Worm (Caenorhabditis elegans): ENCODE results near the gene ugt-53.

The ugt-53 gene

DNA sequence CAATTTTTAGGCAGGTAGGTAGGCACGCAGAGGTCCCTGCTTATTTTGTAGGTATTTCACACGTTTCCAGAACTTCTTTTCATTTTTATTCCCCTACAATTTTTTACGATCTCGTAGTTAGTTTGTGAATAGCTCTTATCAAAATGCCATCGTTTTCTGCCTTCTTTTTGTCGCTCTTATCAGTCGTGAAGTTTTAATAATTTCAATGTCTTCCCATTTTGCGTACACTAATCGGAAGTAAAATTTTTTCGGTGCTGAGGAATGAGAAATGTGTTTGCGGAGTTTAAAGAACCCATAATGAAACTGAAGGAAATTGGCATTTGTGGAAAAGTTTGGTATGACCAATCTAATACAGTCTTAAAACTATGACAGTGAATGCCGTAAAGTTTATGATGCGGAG is 31.2 kb downstream of the ugt-53 start:
- TF ChIP-seq mab-5 (tag; optimal IDR thresholded peaks at IDR 0.05) = no peak

- TF ChIP-seq elt-3 (tag; optimal IDR thresholded peaks at IDR 0.05) = no peak
- TF ChIP-seq nhr-28 (tag; optimal IDR thresholded peaks at IDR 0.05) = no peak
- TF ChIP-seq snpc-4 (tag; optimal IDR thresholded peaks at IDR 0.05) = no peak
- TF ChIP-seq flh-1 (GFP tag; optimal IDR thresholded peaks at IDR 0.05) = no peak
Measured at ce11 chrV:2881016-2881415, 31.9 kb downstream of the ugt-53 start, which contains the start of gene ifc-1. ifc-1 (plus strand) TSS chrV:2881393.

ce11 chrV:2881565-2881964 is 32.4 kb downstream of the ugt-53 start:
- TF ChIP-seq ceh-43 (GFP tag; optimal IDR thresholded peaks at IDR 0.05) (no peak), mls-2 (tag; optimal IDR thresholded peaks at IDR 0.05) (no peak), unc-62 (GFP tag; optimal IDR thresholded peaks at IDR 0.05) (no peak), drap-1 (GFP tag; optimal IDR thresholded peaks at IDR 0.05) (no peak), bed-3 (GFP tag; optimal IDR thresholded peaks at IDR 0.05) (no peak), mab-5 (tag; optimal IDR thresholded peaks at IDR 0.05) (no peak), nhr-76 (tag; optimal IDR thresholded peaks at IDR 0.05) (no peak), unc-39 (tag; optimal IDR thresholded peaks at IDR 0.05) (no peak), blmp-1 (tag; optimal IDR thresholded peaks at IDR 0.05) (no peak), mep-1 (tag; optimal IDR thresholded peaks at IDR 0.05) (no peak), nhr-12 (tag; optimal IDR thresholded peaks at IDR 0.05) (no peak), hlh-1 (tag; optimal IDR thresholded peaks at IDR 0.05) (no peak), zip-8 (tag; optimal IDR thresholded peaks at IDR 0.05) (no peak), nhr-237 (tag; optimal IDR thresholded peaks at IDR 0.05) (no peak), ham-2 (GFP tag; optimal IDR thresholded peaks at IDR 0.05) (no peak), nhr-2 (tag; optimal IDR thresholded peaks at IDR 0.05) (no peak), unc-120 (tag; optimal IDR thresholded peaks at IDR 0.05; ENCODE audit: poor library complexity, severe bottlenecking) (no peak), lsy-2 (tag; optimal IDR thresholded peaks at IDR 0.05) (no peak)

- no peak for TF ChIP-seq nhr-237 (tag; optimal IDR thresholded peaks at IDR 0.05)
- TF ChIP-seq elt-3 (tag; optimal IDR thresholded peaks at IDR 0.05) = no peak
- TF ChIP-seq nhr-2 (tag; optimal IDR thresholded peaks at IDR 0.05) = no peak
- no peak for TF ChIP-seq lin-13 (tag; optimal IDR thresholded peaks at IDR 0.05)
- TF ChIP-seq cnd-1 (tag; optimal IDR thresholded peaks at IDR 0.05) = no peak
- TF ChIP-seq ceh-83 (GFP tag; optimal IDR thresholded peaks at IDR 0.05) = no peak
- no peak for TF ChIP-seq pha-4 (tag; optimal IDR thresholded peaks at IDR 0.05)
- no peak for TF ChIP-seq blmp-1 (tag; optimal IDR thresholded peaks at IDR 0.05)
Measured at ce11 chrV:2883097-2883496, 34.0 kb downstream of the ugt-53 start.

DNA sequence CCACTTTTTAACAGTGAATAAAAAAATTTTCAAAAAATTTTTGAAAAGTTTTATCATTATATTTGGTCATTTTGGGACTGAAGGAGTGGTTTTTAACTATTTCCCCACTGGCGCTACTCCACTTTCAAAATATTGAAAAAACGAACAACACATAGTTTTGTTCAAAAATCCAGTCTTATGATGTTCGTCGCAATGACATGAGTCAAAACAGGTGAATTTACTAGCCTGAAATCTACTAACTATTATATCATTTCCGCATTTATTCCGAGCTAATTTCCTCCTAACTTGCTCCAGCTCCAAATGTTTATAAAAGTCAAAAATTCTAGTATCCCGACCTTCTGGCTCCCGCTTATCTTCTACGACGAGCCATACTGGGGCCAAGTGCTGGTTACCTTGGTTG is 35.3 kb downstream of the ugt-53 start, which contains the start of gene sre-24:
Gene sre-24, plus strand, starts transcription at position 301 of the 400 bp plus-strand sequence.
- TF ChIP-seq sptf-1 (tag; optimal IDR thresholded peaks at IDR 0.05) (no peak), bed-3 (GFP tag; optimal IDR thresholded peaks at IDR 0.05) (no peak), snpc-4 (tag; optimal IDR thresholded peaks at IDR 0.05) (no peak), ceh-43 (GFP tag; optimal IDR thresholded peaks at IDR 0.05) (no peak), cnd-1 (tag; optimal IDR thresholded peaks at IDR 0.05) (no peak), elt-1 (tag; optimal IDR thresholded peaks at IDR 0.05; ENCODE audit: borderline replicate concordance, insufficient read depth) (no peak), blmp-1 (tag; optimal IDR thresholded peaks at IDR 0.05) (no peak), ceh-83 (GFP tag; optimal IDR thresholded peaks at IDR 0.05) (no peak), unc-120 (tag; optimal IDR thresholded peaks at IDR 0.05; ENCODE audit: poor library complexity, severe bottlenecking) (no peak)

DNA sequence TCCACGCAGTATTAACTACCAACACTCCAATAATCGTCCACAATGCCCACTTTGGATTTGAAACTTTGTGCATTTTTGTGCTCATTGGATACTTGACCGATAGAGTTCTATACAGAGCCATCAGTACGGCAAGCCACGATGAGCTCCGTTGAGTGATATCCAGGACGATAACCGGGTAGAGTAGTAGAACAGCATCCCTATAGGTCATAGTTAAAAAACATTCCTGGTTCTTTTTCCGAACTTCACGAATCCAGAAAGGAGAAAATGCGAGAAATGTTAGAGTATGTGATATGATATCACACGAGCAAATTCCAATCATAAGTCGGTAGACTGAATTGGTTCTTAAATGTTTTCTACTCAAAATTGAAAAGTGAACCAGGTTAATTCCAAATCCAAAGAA is 39.1 kb downstream of the ugt-53 start:
- TF ChIP-seq cnd-1 (tag; optimal IDR thresholded peaks at IDR 0.05) (no peak), ham-2 (GFP tag; optimal IDR thresholded peaks at IDR 0.05) (no peak), tbx-8 (GFP tag; optimal IDR thresholded peaks at IDR 0.05) (no peak), nhr-12 (tag; optimal IDR thresholded peaks at IDR 0.05) (no peak), drap-1 (GFP tag; optimal IDR thresholded peaks at IDR 0.05) (no peak)

ce11 chrV:2888681-2889080 is 39.5 kb downstream of the ugt-53 start, which contains the start of gene srw-4:
srw-4 (minus strand) TSS chrV:2888781.
- TF ChIP-seq elt-1 (tag; optimal IDR thresholded peaks at IDR 0.05; ENCODE audit: borderline replicate concordance, insufficient read depth) = no peak
- no peak for TF ChIP-seq unc-120 (tag; optimal IDR thresholded peaks at IDR 0.05; ENCODE audit: poor library complexity, severe bottlenecking)
- no peak for TF ChIP-seq ces-1 (GFP tag; optimal IDR thresholded peaks at IDR 0.05)
- TF ChIP-seq nhr-12 (tag; optimal IDR thresholded peaks at IDR 0.05) = no peak
- no peak for TF ChIP-seq ham-2 (GFP tag; optimal IDR thresholded peaks at IDR 0.05)
- TF ChIP-seq cnd-1 (tag; optimal IDR thresholded peaks at IDR 0.05) = no peak
- TF ChIP-seq drap-1 (GFP tag; optimal IDR thresholded peaks at IDR 0.05) = no peak
- TF ChIP-seq lsy-2 (tag; optimal IDR thresholded peaks at IDR 0.05) = no peak
- TF ChIP-seq tbx-8 (GFP tag; optimal IDR thresholded peaks at IDR 0.05) = no peak
- TF ChIP-seq unc-39 (tag; optimal IDR thresholded peaks at IDR 0.05) = no peak
- no peak for TF ChIP-seq unc-62 (GFP tag; optimal IDR thresholded peaks at IDR 0.05)
- no peak for TF ChIP-seq lin-32 (GFP tag; optimal IDR thresholded peaks at IDR 0.05)
- no peak for TF ChIP-seq nhr-2 (tag; optimal IDR thresholded peaks at IDR 0.05)
- no peak for TF ChIP-seq sem-2 (GFP tag; optimal IDR thresholded peaks at IDR 0.05)
- no peak for TF ChIP-seq nhr-76 (tag; optimal IDR thresholded peaks at IDR 0.05)

All from whole organism, mixed stage, embryonic.